Worm (Caenorhabditis elegans) whole organism, early embryonic: ENCODE measurements around the gene far-3.

Source experiments
- B0310.2 ChIP-seq: sonication (generic microtip); optimal IDR thresholded peaks from 2 replicates; lab custom pipeline; 2016; ENCODE audit warnings: mild to moderate bottlenecking, missing genetic modification characterization, missing compliant biosample characterization
- F13C5.2 ChIP-seq: sonication (generic microtip); optimal IDR thresholded peaks from 2 replicates; lab custom pipeline; 2017; ENCODE audit warnings: mild to moderate bottlenecking, missing genetic modification characterization, inconsistent platforms, missing compliant biosample characterization
- aly-1 ChIP-seq: sonication (generic microtip); optimal IDR thresholded peaks from 2 replicates; lab custom pipeline; 2016; ENCODE audit warnings: missing genetic modification characterization, missing compliant biosample characterization
- ama-1 ChIP-seq: fragments of 150-350 bp; optimal IDR thresholded peaks from 2 replicates; lab custom pipeline; 2014
- ceh-13 ChIP-seq: fragments of 200-800 bp; sonication (Bioruptor generic); optimal IDR thresholded peaks from 2 replicates; lab custom pipeline; 2018; ENCODE audit warnings: mild to moderate bottlenecking, missing genetic modification characterization, missing compliant biosample characterization
- ceh-36 ChIP-seq: sonication (generic microtip); optimal IDR thresholded peaks from 2 replicates; lab custom pipeline; 2016; ENCODE audit warnings: missing genetic modification characterization, inconsistent platforms, missing compliant biosample characterization
- ets-7 ChIP-seq: sonication (generic microtip); optimal IDR thresholded peaks from 2 replicates; lab custom pipeline; 2016; ENCODE audit warnings: missing genotype, missing genetic modification characterization, missing compliant biosample characterization
- flt-1 ChIP-seq: fragments of 200-800 bp; sonication (Bioruptor generic); IDR thresholded peaks from 2 replicates; pipeline ENCODE4 v1.3.6; 2022; ENCODE audit warnings: missing genetic modification characterization, missing compliant biosample characterization
- hmbx-1 ChIP-seq: sonication (generic microtip); optimal IDR thresholded peaks from 2 replicates; lab custom pipeline; 2016; ENCODE audit warnings: mild to moderate bottlenecking, missing genetic modification characterization, missing compliant biosample characterization
- hmg-4 ChIP-seq: fragments of 200-800 bp; sonication (Bioruptor generic); optimal IDR thresholded peaks from 2 replicates; lab custom pipeline; 2018; ENCODE audit warnings: mild to moderate bottlenecking, missing genetic modification characterization, missing compliant biosample characterization
- hnd-1 ChIP-seq: sonication (generic microtip); optimal IDR thresholded peaks from 2 replicates; lab custom pipeline; 2016; ENCODE audit warnings: missing genetic modification characterization, missing compliant biosample characterization
- pes-1 ChIP-seq: fragments of 200-800 bp; sonication (Bioruptor generic); IDR thresholded peaks from 2 replicates; pipeline ENCODE4 v1.3.6; 2022; ENCODE audit warnings: missing genetic modification reagents, missing genetic modification characterization, missing compliant biosample characterization
- scrt-1 ChIP-seq: fragments of 200-800 bp; sonication (Bioruptor generic); IDR thresholded peaks from 2 replicates; pipeline ENCODE4 v1.3.6; 2022; ENCODE audit warnings: missing genetic modification characterization, missing compliant biosample characterization
- sea-1 ChIP-seq: fragments of 200-800 bp; sonication (Bioruptor generic); conservative IDR thresholded peaks from 2 replicates; pipeline ENCODE4 v1.3.6; 2022; ENCODE audit warnings: missing genetic modification characterization, missing compliant biosample characterization
- tbx-11 ChIP-seq: fragments of 200-800 bp; sonication (Bioruptor generic); IDR thresholded peaks from 2 replicates; pipeline ENCODE4 v1.3.6; 2022; ENCODE audit warnings: missing genetic modification characterization, missing compliant biosample characterization
- tbx-37 ChIP-seq: fragments of 200-800 bp; sonication (Bioruptor generic); conservative IDR thresholded peaks from 2 replicates; pipeline ENCODE4 v1.3.6; 2022; ENCODE audit warnings: missing genetic modification reagents, missing genetic modification characterization, missing compliant biosample characterization
- tra-4 ChIP-seq: sonication (generic microtip); optimal IDR thresholded peaks from 2 replicates; lab custom pipeline; 2017; ENCODE audit warnings: missing genetic modification characterization, missing compliant biosample characterization

far-3 gene

ce11 chrV:13036466-13036865, 39.1 kb upstream of the far-3 start, which contains the start of gene W07G4.2:
W07G4.2 (minus strand) TSS chrV:13036566.
- no peak for TF ChIP-seq sea-1 (GFP tag; lab: Robert Waterston, UW)
- no peak for TF ChIP-seq tra-4
- TF ChIP-seq pes-1 (GFP tag; lab: Robert Waterston, UW) = no peak
- no peak for TF ChIP-seq tbx-11 (GFP tag; lab: Robert Waterston, UW)
- TF ChIP-seq scrt-1 = no peak
- TF ChIP-seq F13C5.2 = no peak
- no peak for TF ChIP-seq hnd-1 (tag; lab: Kevin White, UChicago)
- no peak for TF ChIP-seq B0310.2 (tag; lab: Kevin White, UChicago)
- TF ChIP-seq flt-1 (GFP tag; lab: Robert Waterston, UW) = no peak

ce11 chrV:13034604-13035003, 37.3 kb upstream of the far-3 start, which contains the start of gene W07G4.7:
W07G4.7 (minus strand) TSS chrV:13034704.
- no peak for TF ChIP-seq pes-1 (GFP tag; lab: Robert Waterston, UW)
- no peak for TF ChIP-seq ets-7 (tag; lab: Kevin White, UChicago)
- no peak for TF ChIP-seq tbx-37
- TF ChIP-seq tra-4 = no peak
- TF ChIP-seq sea-1 (GFP tag; lab: Robert Waterston, UW) = no peak
- no peak for TF ChIP-seq ceh-13 (GFP tag; lab: Kevin White, UChicago)
- no peak for TF ChIP-seq flt-1 (GFP tag; lab: Robert Waterston, UW)
- no peak for TF ChIP-seq scrt-1
- TF ChIP-seq hmg-4 (GFP tag; lab: Kevin White, UChicago) = no peak
- no peak for TF ChIP-seq ama-1 (lab: Kevin White, UChicago)
- no peak for TF ChIP-seq hmbx-1
- no peak for TF ChIP-seq F13C5.2
- TF ChIP-seq ceh-36 (tag; lab: Kevin White, UChicago) = no peak
- TF ChIP-seq hnd-1 (tag; lab: Kevin White, UChicago) = no peak

- no peak for TF ChIP-seq scrt-1
- no peak for TF ChIP-seq ama-1 (lab: Kevin White, UChicago)
- no peak for TF ChIP-seq ceh-13 (GFP tag; lab: Kevin White, UChicago)
- TF ChIP-seq hnd-1 (tag; lab: Kevin White, UChicago) = no peak
- no peak for TF ChIP-seq tbx-37
- TF ChIP-seq sea-1 (GFP tag; lab: Robert Waterston, UW) = no peak
- TF ChIP-seq hmg-4 (GFP tag; lab: Kevin White, UChicago) = no peak
- TF ChIP-seq ets-7 (tag; lab: Kevin White, UChicago) = no peak
- no peak for TF ChIP-seq pes-1 (GFP tag; lab: Robert Waterston, UW)
- TF ChIP-seq tbx-11 (GFP tag; lab: Robert Waterston, UW) = no peak
- TF ChIP-seq flt-1 (GFP tag; lab: Robert Waterston, UW) = no peak
- no peak for TF ChIP-seq tra-4
- TF ChIP-seq aly-1 = no peak
- no peak for TF ChIP-seq ceh-36 (tag; lab: Kevin White, UChicago)
- no peak for TF ChIP-seq F13C5.2
- no peak for TF ChIP-seq hmbx-1
- TF ChIP-seq B0310.2 (tag; lab: Kevin White, UChicago) = no peak
These were observed 35.9 kb upstream of the far-3 start, which contains the start of gene W07G4.1 for ce11 chrV:13033223-13033622. W07G4.1 (plus strand) TSS chrV:13033523.

ce11 chrV:13028871-13029270, 31.5 kb upstream of the far-3 start:
- TF ChIP-seq ceh-36 (tag; lab: Kevin White, UChicago) (no peak), hnd-1 (tag; lab: Kevin White, UChicago) (no peak), tbx-37 (no peak), aly-1 (no peak), ama-1 (lab: Kevin White, UChicago) (no peak), ets-7 (tag; lab: Kevin White, UChicago) (no peak), tbx-11 (GFP tag; lab: Robert Waterston, UW) (no peak), tra-4 (no peak), hmbx-1 (no peak), B0310.2 (tag; lab: Kevin White, UChicago) (no peak), pes-1 (GFP tag; lab: Robert Waterston, UW) (no peak), sea-1 (GFP tag; lab: Robert Waterston, UW) (no peak), scrt-1 (no peak), flt-1 (GFP tag; lab: Robert Waterston, UW) (no peak), ceh-13 (GFP tag; lab: Kevin White, UChicago) (no peak), hmg-4 (GFP tag; lab: Kevin White, UChicago) (no peak), F13C5.2 (no peak)

- TF ChIP-seq flt-1 (GFP tag; lab: Robert Waterston, UW) = no peak
- no peak for TF ChIP-seq tra-4
- TF ChIP-seq ceh-36 (tag; lab: Kevin White, UChicago) = no peak
- TF ChIP-seq pes-1 (GFP tag; lab: Robert Waterston, UW) = no peak
- TF ChIP-seq ceh-13 (GFP tag; lab: Kevin White, UChicago) = no peak
- TF ChIP-seq F13C5.2 = no peak
- no peak for TF ChIP-seq sea-1 (GFP tag; lab: Robert Waterston, UW)
- no peak for TF ChIP-seq hmg-4 (GFP tag; lab: Kevin White, UChicago)
- no peak for TF ChIP-seq B0310.2 (tag; lab: Kevin White, UChicago)
- TF ChIP-seq scrt-1 = no peak
- TF ChIP-seq hnd-1 (tag; lab: Kevin White, UChicago) = no peak
- TF ChIP-seq aly-1 = no peak
- TF ChIP-seq ets-7 (tag; lab: Kevin White, UChicago) = no peak
- no peak for TF ChIP-seq ama-1 (lab: Kevin White, UChicago)
- no peak for TF ChIP-seq tbx-11 (GFP tag; lab: Robert Waterston, UW)
- no peak for TF ChIP-seq tbx-37
These were observed 29.4 kb upstream of the far-3 start for ce11 chrV:13026631-13027299.

ce11 chrV:13025283-13025682, 28.0 kb upstream of the far-3 start:
- TF ChIP-seq hmbx-1 (no peak), F13C5.2 (no peak), ama-1 (lab: Kevin White, UChicago) (no peak), ets-7 (tag; lab: Kevin White, UChicago) (no peak), hnd-1 (tag; lab: Kevin White, UChicago) (no peak), tbx-37 (no peak), tra-4 (no peak), ceh-36 (tag; lab: Kevin White, UChicago) (no peak), sea-1 (GFP tag; lab: Robert Waterston, UW) (no peak), hmg-4 (GFP tag; lab: Kevin White, UChicago) (no peak), flt-1 (GFP tag; lab: Robert Waterston, UW) (no peak)

ce11 chrV:13024499-13024898, 27.2 kb upstream of the far-3 start:
- TF ChIP-seq tra-4 (no peak), tbx-37 (no peak), ama-1 (lab: Kevin White, UChicago) (no peak), pes-1 (GFP tag; lab: Robert Waterston, UW) (no peak), scrt-1 (no peak), aly-1 (no peak), ceh-13 (GFP tag; lab: Kevin White, UChicago) (no peak), flt-1 (GFP tag; lab: Robert Waterston, UW) (no peak), F13C5.2 (no peak), hmbx-1 (no peak), sea-1 (GFP tag; lab: Robert Waterston, UW) (no peak), ets-7 (tag; lab: Kevin White, UChicago) (no peak), hmg-4 (GFP tag; lab: Kevin White, UChicago) (no peak), tbx-11 (GFP tag; lab: Robert Waterston, UW) (no peak), B0310.2 (tag; lab: Kevin White, UChicago) (no peak), hnd-1 (tag; lab: Kevin White, UChicago) (no peak)
